Fruit fly (Drosophila melanogaster) whole organism, prepupa: ENCODE results near the gene Dysb.

Experiments
- Blimp-1 ChIP-seq: fragments of 200-800 bp; sonication (Bioruptor generic); optimal IDR thresholded peaks from 3 replicates; lab custom pipeline; 2017; ENCODE audit warnings: missing biosample characterization, missing genetic modification characterization, mild to moderate bottlenecking, moderate library complexity, missing genetic modification reagents
- CG10631 ChIP-seq: fragments of 200-800 bp; sonication (Bioruptor generic); optimal IDR thresholded peaks from 2 replicates; lab custom pipeline; 2016; ENCODE audit warnings: missing biosample characterization, missing genetic modification characterization
- CG11762 ChIP-seq: fragments of 200-800 bp; sonication (Bioruptor generic); optimal IDR thresholded peaks from 3 replicates; lab custom pipeline; 2016; ENCODE audit warnings: missing biosample characterization, missing genetic modification characterization; ENCODE audit not compliant: insufficient read depth
- CG11902 ChIP-seq: fragments of 200-800 bp; sonication (Bioruptor generic); optimal IDR thresholded peaks from 3 replicates; lab custom pipeline; 2016; ENCODE audit warnings: missing biosample characterization, missing genetic modification characterization
- CG16779 ChIP-seq: fragments of 200-800 bp; sonication (Bioruptor generic); optimal IDR thresholded peaks from 3 replicates; lab custom pipeline; 2017; ENCODE audit warnings: missing biosample characterization, mild to moderate bottlenecking, missing genetic modification characterization
- CG3032 ChIP-seq: fragments of 200-800 bp; optimal IDR thresholded peaks from 2 replicates; lab custom pipeline; 2019; ENCODE audit warnings: missing biosample characterization, mild to moderate bottlenecking, missing genetic modification characterization, moderate library complexity
- CG34406 ChIP-seq: fragments of 200-800 bp; sonication (Bioruptor generic); optimal IDR thresholded peaks from 3 replicates; lab custom pipeline; 2016; ENCODE audit warnings: missing biosample characterization, missing genetic modification characterization
- CG3919 ChIP-seq: fragments of 200-800 bp; sonication (Bioruptor generic); optimal IDR thresholded peaks from 3 replicates; lab custom pipeline; 2016; ENCODE audit warnings: missing biosample characterization, missing genetic modification characterization
- CG6276 ChIP-seq: fragments of 200-800 bp; sonication (Bioruptor generic); optimal IDR thresholded peaks from 2 replicates; lab custom pipeline; 2017; ENCODE audit warnings: missing biosample characterization, mild to moderate bottlenecking, missing genetic modification characterization
- CG6854 ChIP-seq: fragments of 200-800 bp; sonication (Bioruptor generic); optimal IDR thresholded peaks from 2 replicates; lab custom pipeline; 2017; ENCODE audit warnings: missing biosample characterization, mild to moderate bottlenecking, missing genetic modification characterization
- CG7368 ChIP-seq: fragments of 200-800 bp; sonication (Bioruptor generic); optimal IDR thresholded peaks from 3 replicates; lab custom pipeline; 2016; ENCODE audit warnings: missing biosample characterization, missing genetic modification characterization
- CG8119 ChIP-seq: fragments of 200-800 bp; sonication (Bioruptor generic); IDR thresholded peaks from 3 replicates; pipeline ENCODE4 v1.3.6; 2022; ENCODE audit warnings: missing biosample characterization, missing genetic modification characterization
- CG8319 ChIP-seq: fragments of 200-800 bp; sonication (Bioruptor generic); optimal IDR thresholded peaks from 3 replicates; lab custom pipeline; 2016; ENCODE audit warnings: missing biosample characterization, missing genetic modification characterization
- CG8632 ChIP-seq: fragments of 200-800 bp; sonication (Bioruptor generic); optimal IDR thresholded peaks from 3 replicates; lab custom pipeline; 2016; ENCODE audit warnings: missing biosample characterization, missing genetic modification characterization
- Eip75B ChIP-seq: fragments of 200-800 bp; sonication (Bioruptor generic); optimal IDR thresholded peaks from 3 replicates; lab custom pipeline; 2016; ENCODE audit warnings: missing biosample characterization, missing genetic modification characterization
- Eip78C ChIP-seq: fragments of 200-800 bp; sonication (Bioruptor generic); peaks from one replicate; lab custom pipeline; 2016; ENCODE audit warnings: missing biosample characterization, missing genetic modification characterization
- Ets21C ChIP-seq: fragments of 200-800 bp; sonication (Bioruptor generic); optimal IDR thresholded peaks from 3 replicates; lab custom pipeline; 2016; ENCODE audit warnings: missing biosample characterization, missing genetic modification characterization
- Ets96B ChIP-seq: fragments of 200-800 bp; optimal IDR thresholded peaks from 2 replicates; lab custom pipeline; 2019; ENCODE audit warnings: missing biosample characterization, mild to moderate bottlenecking, missing genetic modification characterization, moderate library complexity
- Gug ChIP-seq: fragments of 200-800 bp; sonication (Bioruptor generic); IDR thresholded peaks from 2 replicates; pipeline ENCODE4 v1.3.6; 2022; ENCODE audit warnings: missing biosample characterization, missing genetic modification characterization
- Hr38 ChIP-seq: sonication (Bioruptor generic); optimal IDR thresholded peaks from 2 replicates; lab custom pipeline; 2016; ENCODE audit warnings: missing biosample characterization, missing genetic modification characterization
- Hr39 ChIP-seq: fragments of 200-800 bp; sonication (Bioruptor generic); optimal IDR thresholded peaks from 2 replicates; lab custom pipeline; 2016; ENCODE audit warnings: missing biosample characterization, missing genetic modification characterization
- Hr4 ChIP-seq: fragments of 200-800 bp; sonication (Bioruptor generic); optimal IDR thresholded peaks from 3 replicates; lab custom pipeline; 2016; ENCODE audit warnings: missing biosample characterization, missing genetic modification characterization
- Met ChIP-seq: fragments of 200-800 bp; sonication (Bioruptor generic); optimal IDR thresholded peaks from 3 replicates; lab custom pipeline; 2016; ENCODE audit warnings: missing biosample characterization, missing genetic modification characterization
- OdsH ChIP-seq: fragments of 200-800 bp; sonication (Bioruptor generic); optimal IDR thresholded peaks from 3 replicates; lab custom pipeline; 2016; ENCODE audit warnings: missing biosample characterization, missing genetic modification characterization
- Sox102F ChIP-seq: fragments of 200-800 bp; sonication (Bioruptor generic); optimal IDR thresholded peaks from 2 replicates; lab custom pipeline; 2016; ENCODE audit warnings: missing biosample characterization, mild to moderate bottlenecking, missing genetic modification characterization
- Sox14 ChIP-seq: fragments of 200-800 bp; sonication (Bioruptor generic); optimal IDR thresholded peaks from 3 replicates; lab custom pipeline; 2016; ENCODE audit warnings: missing biosample characterization, missing genetic modification characterization
- Sox15 ChIP-seq: fragments of 200-800 bp; sonication (Bioruptor generic); optimal IDR thresholded peaks from 3 replicates; lab custom pipeline; 2016; ENCODE audit warnings: missing biosample characterization, missing genetic modification characterization
- acj6 ChIP-seq: fragments of 200-800 bp; sonication (Bioruptor generic); optimal IDR thresholded peaks from 3 replicates; lab custom pipeline; 2016; ENCODE audit warnings: missing biosample characterization, missing genetic modification characterization
- cyc ChIP-seq: fragments of 200-800 bp; sonication (Bioruptor generic); optimal IDR thresholded peaks from 3 replicates; lab custom pipeline; 2016; ENCODE audit warnings: missing biosample characterization, missing genetic modification characterization
- dac ChIP-seq: fragments of 200-800 bp; sonication (Bioruptor generic); optimal IDR thresholded peaks from 2 replicates; lab custom pipeline; 2017; ENCODE audit warnings: missing biosample characterization, mild to moderate bottlenecking, missing genetic modification characterization
- dsx ChIP-seq: fragments of 200-800 bp; optimal IDR thresholded peaks from 3 replicates; lab custom pipeline; 2019; ENCODE audit warnings: missing biosample characterization, mild to moderate bottlenecking, missing genetic modification characterization, moderate library complexity; ENCODE audit not compliant: poor library complexity, severe bottlenecking
- eg ChIP-seq: fragments of 200-800 bp; sonication (Bioruptor generic); IDR thresholded peaks from 3 replicates; pipeline ENCODE4 v1.3.6; 2022; ENCODE audit warnings: missing biosample characterization, missing genetic modification characterization
- fd59A ChIP-seq: fragments of 200-800 bp; sonication (Bioruptor generic); optimal IDR thresholded peaks from 2 replicates; lab custom pipeline; 2017; ENCODE audit warnings: missing biosample characterization, mild to moderate bottlenecking, missing genetic modification characterization, missing genetic modification reagents
- fd85E ChIP-seq: fragments of 200-800 bp; sonication (Bioruptor generic); optimal IDR thresholded peaks from 3 replicates; lab custom pipeline; 2016; ENCODE audit warnings: missing biosample characterization, missing genetic modification characterization
- fkh ChIP-seq: fragments of 200-800 bp; sonication (Bioruptor generic); optimal IDR thresholded peaks from 3 replicates; lab custom pipeline; 2017; ENCODE audit warnings: missing biosample characterization, mild to moderate bottlenecking, missing genetic modification characterization, moderate library complexity
- net ChIP-seq: fragments of 200-800 bp; sonication (Bioruptor generic); optimal IDR thresholded peaks from 3 replicates; lab custom pipeline; 2016; ENCODE audit warnings: missing biosample characterization, missing genetic modification characterization
- pdm3 ChIP-seq: fragments of 200-800 bp; sonication (Bioruptor generic); optimal IDR thresholded peaks from 3 replicates; lab custom pipeline; 2016; ENCODE audit warnings: missing biosample characterization, missing genetic modification characterization
- salr ChIP-seq, 2 experiments: fragments of 200-800 bp; sonication (Bioruptor generic); optimal IDR thresholded peaks; 3 replicates each; lab custom pipeline; 2016 to 2018; ENCODE audit warnings: missing biosample characterization in 2 of 2, missing genetic modification characterization in 2 of 2, mild to moderate bottlenecking in 1 of 2
- spab ChIP-seq: fragments of 200-800 bp; sonication (Bioruptor generic); optimal IDR thresholded peaks from 2 replicates; lab custom pipeline; 2017; ENCODE audit warnings: missing biosample characterization, mild to moderate bottlenecking, missing genetic modification characterization, missing genetic modification reagents
- ss ChIP-seq, 2 experiments: fragments of 200-800 bp; sonication (Bioruptor generic); optimal IDR thresholded peaks; 2 replicates in 1 of 2; 3 replicates in 1 of 2; lab custom pipeline; 2017 to 2018; ENCODE audit warnings: mild to moderate bottlenecking in 2 of 2, missing biosample characterization in 2 of 2, missing genetic modification characterization in 2 of 2, moderate library complexity in 1 of 2
- svp ChIP-seq: fragments of 200-800 bp; sonication (Bioruptor generic); peaks from one replicate; lab custom pipeline; 2016; ENCODE audit warnings: missing biosample characterization, missing genetic modification characterization
- topi ChIP-seq: fragments of 200-800 bp; sonication (Bioruptor generic); optimal IDR thresholded peaks from 3 replicates; lab custom pipeline; 2016; ENCODE audit warnings: missing biosample characterization, missing genetic modification characterization

Dysb gene

DNA sequence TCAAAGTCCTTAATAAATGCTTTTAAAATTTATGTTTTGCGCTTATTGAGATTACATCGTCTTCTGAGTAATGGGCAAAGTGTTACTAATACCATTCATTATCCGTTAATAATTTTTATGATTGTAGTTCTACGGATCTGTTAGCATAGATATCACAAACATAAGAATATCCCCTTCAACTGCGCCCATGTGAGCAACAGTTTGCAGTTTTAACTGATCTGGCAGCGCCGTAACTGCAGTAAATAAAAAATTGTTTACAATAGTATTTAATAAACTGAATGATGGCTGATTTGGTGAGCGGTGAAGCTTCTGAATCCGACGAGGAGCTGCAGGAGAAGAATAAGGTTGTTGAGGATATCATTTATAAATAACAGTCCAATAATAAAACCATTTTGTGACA lies 2.5 kb downstream of the Dysb start, which contains the start of gene Blos3 (continued):
- TF ChIP-seq cyc (GFP tag; lab: Kevin White, UChicago) = peak; percentile 63
- no peak for TF ChIP-seq fd59A (GFP tag; lab: Kevin White, UChicago)
- TF ChIP-seq Hr4 (GFP tag; lab: Kevin White, UChicago) = no peak
- TF ChIP-seq Gug (GFP tag; lab: Robert Waterston, UW) = no peak
- no peak for TF ChIP-seq CG11762
- TF ChIP-seq spab (GFP tag; lab: Kevin White, UChicago) = no peak
- TF ChIP-seq Ets21C (GFP tag; lab: Kevin White, UChicago) = no peak
- no peak for TF ChIP-seq CG3919 (GFP tag; lab: Kevin White, UChicago)
- no peak for TF ChIP-seq dac (GFP tag; lab: Kevin White, UChicago)
- peak; percentile 47; the same call in 1 of the 3 replicates for TF ChIP-seq CG8119
- TF ChIP-seq Hr39 (GFP tag; lab: Kevin White, UChicago) = peak; percentile 68
- TF ChIP-seq Sox102F (GFP tag; lab: Kevin White, UChicago) = no peak
- peak; percentile 20 for TF ChIP-seq Ets96B (tag; lab: Kevin White, UChicago)
- no peak for TF ChIP-seq ss (GFP tag; optimal IDR thresholded peaks at IDR 0.05; lab: Kevin White, UChicago)
- TF ChIP-seq Sox15 (GFP tag; lab: Kevin White, UChicago) = peak; percentile 40
- no peak for TF ChIP-seq net (GFP tag; lab: Kevin White, UChicago)
- no peak for TF ChIP-seq CG6854 (GFP tag; lab: Kevin White, UChicago)
- TF ChIP-seq Eip78C (GFP tag; lab: Kevin White, UChicago) = peak; percentile 91
- no peak for TF ChIP-seq topi (GFP tag; lab: Kevin White, UChicago)
- TF ChIP-seq CG3032 (tag; lab: Kevin White, UChicago) = peak; percentile 40
- no peak for TF ChIP-seq svp
- no peak for TF ChIP-seq CG6276 (GFP tag; lab: Kevin White, UChicago)
- TF ChIP-seq Sox14 = peak; percentile 58
- no peak for TF ChIP-seq Met (GFP tag; lab: Kevin White, UChicago)
- no peak for TF ChIP-seq Eip75B (GFP tag; lab: Kevin White, UChicago)
- no peak for TF ChIP-seq CG34406 (GFP tag; lab: Kevin White, UChicago)
- TF ChIP-seq CG7368 (GFP tag; lab: Kevin White, UChicago) = no peak
- TF ChIP-seq eg (GFP tag; lab: Robert Waterston, UW) = no peak; the same call in 2 of the 3 replicates

DNA sequence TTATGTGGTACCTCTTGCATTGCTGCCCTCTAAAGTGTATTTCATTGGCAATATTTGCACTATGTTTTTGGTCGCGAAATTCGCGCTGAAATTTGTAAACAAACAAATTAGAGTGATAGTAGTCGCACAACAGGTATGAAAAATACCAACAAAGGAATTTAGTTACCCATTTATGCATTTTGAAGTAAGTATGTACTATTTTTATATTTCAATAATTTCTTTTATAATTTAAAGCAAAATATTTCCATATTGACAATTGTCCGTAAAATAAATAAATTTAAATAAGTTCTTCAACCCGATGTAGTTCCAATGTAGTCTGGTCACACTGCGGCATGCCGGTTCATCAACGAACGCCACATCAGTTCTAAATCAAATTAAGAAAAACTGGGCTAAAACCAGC lies 4.9 kb downstream of the Dysb start, which contains the start of the genes Rad9 and Uggt:
Gene Rad9, minus strand, starts transcription at position 114 of the 400 bp plus-strand sequence.
Gene Uggt, plus strand, starts transcription at position 308 of the 400 bp plus-strand sequence.
- TF ChIP-seq dsx (no peak), Hr39 (GFP tag; lab: Kevin White, UChicago) (no peak), dac (GFP tag; lab: Kevin White, UChicago) (no peak), Gug (GFP tag; lab: Robert Waterston, UW) (no peak), fkh (peak; percentile 82), CG10631 (peak; percentile 20), fd85E (GFP tag; lab: Kevin White, UChicago) (no peak), Sox14 (no peak), CG3919 (GFP tag; lab: Kevin White, UChicago) (no peak)

DNA sequence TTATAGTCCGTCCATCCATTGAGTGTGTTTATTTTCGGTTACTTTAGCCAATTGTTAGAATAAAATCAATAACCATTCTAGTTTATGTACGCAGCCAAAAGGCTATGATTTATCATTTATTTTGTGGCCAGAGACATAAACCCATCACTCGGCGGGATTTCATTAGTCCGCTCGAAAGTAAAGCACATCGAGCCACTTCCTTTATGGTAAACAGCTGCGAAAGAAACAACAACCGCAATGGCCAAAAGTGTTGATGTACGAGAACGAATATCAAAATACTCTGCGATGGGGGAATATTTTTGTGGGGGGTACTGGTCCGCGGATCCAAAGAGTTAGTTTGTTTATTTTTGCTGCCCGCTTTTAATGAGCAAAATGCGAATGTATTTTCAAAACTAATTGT lies 14.0 kb downstream of the Dysb start:
- TF ChIP-seq CG8632 (GFP tag; lab: Kevin White, UChicago) (no peak), OdsH (GFP tag; lab: Kevin White, UChicago) (no peak), salr (GFP tag; optimal IDR thresholded peaks at IDR 0.05; lab: Kevin White, UChicago) (no peak), CG34406 (GFP tag; lab: Kevin White, UChicago) (no peak), Hr38 (GFP tag; lab: Kevin White, UChicago) (no peak), net (GFP tag; lab: Kevin White, UChicago) (no peak), CG3032 (tag; lab: Kevin White, UChicago) (no peak), CG8319 (GFP tag; lab: Kevin White, UChicago) (no peak), acj6 (GFP tag; lab: Kevin White, UChicago) (no peak), Eip78C (GFP tag; lab: Kevin White, UChicago) (no peak), CG11902 (GFP tag; lab: Kevin White, UChicago) (no peak), pdm3 (GFP tag; lab: Kevin White, UChicago) (no peak), Blimp-1 (no peak), dac (GFP tag; lab: Kevin White, UChicago) (no peak), cyc (GFP tag; lab: Kevin White, UChicago) (no peak), CG16779 (tag; lab: Kevin White, UChicago) (no peak)
